Worm (Caenorhabditis elegans): ENCODE measurements around the gene C54G10.1.

DNA sequence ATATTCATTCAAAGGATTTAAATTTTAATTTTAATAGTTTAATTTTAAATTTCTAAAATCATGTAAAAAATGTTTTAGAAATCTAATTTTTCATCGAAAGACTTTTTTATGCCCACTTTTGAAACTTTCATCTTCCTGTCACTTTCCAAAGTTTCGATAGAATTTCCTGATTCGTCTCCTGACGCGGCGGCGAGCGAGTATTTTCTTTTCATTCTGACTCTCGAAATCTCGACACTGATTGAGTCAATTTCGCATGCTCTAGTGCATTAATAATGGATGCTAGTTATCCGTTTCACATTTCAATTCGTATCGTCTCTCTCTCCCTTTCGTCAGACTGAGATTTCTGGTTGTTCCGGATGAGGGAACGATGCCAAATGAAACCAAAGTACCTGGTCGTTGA lies 7.9 kb downstream of the C54G10.1 start:
- TF ChIP-seq flt-1 (GFP tag; IDR thresholded peaks at IDR 0.05): no peak
- no peak for TF ChIP-seq ztf-29 (GFP tag; IDR thresholded peaks at IDR 0.05)
- no peak for TF ChIP-seq ztf-23 (GFP tag; IDR thresholded peaks at IDR 0.05)
- TF ChIP-seq klf-2 (GFP tag; conservative IDR thresholded peaks at IDR 0.05): no peak
- no peak for TF ChIP-seq tab-1 (GFP tag; IDR thresholded peaks at IDR 0.05)
- TF ChIP-seq T22C8.4 (GFP tag; IDR thresholded peaks at IDR 0.05): no peak
- TF ChIP-seq ref-1 (GFP tag; conservative IDR thresholded peaks at IDR 0.05): no peak

All from whole organism, midembryonic.